Worm (Caenorhabditis elegans) whole organism, young adult: ENCODE measurements around the gene pfs-2.

Source experiments
- F23B12.7 ChIP-seq: sonication (generic microtip); optimal IDR thresholded peaks from 2 replicates; lab custom pipeline; 2017; ENCODE audit warnings: missing genetic modification characterization, mild to moderate bottlenecking, missing compliant biosample characterization, antibody characterized with exemption, moderate library complexity; ENCODE audit not compliant: insufficient read depth
- F33H1.4 ChIP-seq: fragments of 200-800 bp; sonication (Bioruptor generic); IDR thresholded peaks from 2 replicates; pipeline ENCODE4 v1.3.6; 2022; ENCODE audit warnings: missing genetic modification reagents, missing genetic modification characterization, missing compliant biosample characterization
- Y95B8A.8 ChIP-seq: fragments of 200-800 bp; sonication (Bioruptor generic); IDR thresholded peaks from 2 replicates; pipeline ENCODE4 v1.3.6; 2022; ENCODE audit warnings: missing genetic modification reagents, missing genetic modification characterization, missing compliant biosample characterization
- atf-7 ChIP-seq: sonication (generic microtip); optimal IDR thresholded peaks from 2 replicates; lab custom pipeline; 2017; ENCODE audit warnings: mild to moderate bottlenecking, missing genetic modification characterization, missing compliant biosample characterization
- ceh-79 ChIP-seq: sonication (generic microtip); optimal IDR thresholded peaks from 2 replicates; lab custom pipeline; 2017; ENCODE audit warnings: mild to moderate bottlenecking, missing genetic modification characterization, missing compliant biosample characterization
- hsf-1 ChIP-seq: fragments of 200-800 bp; sonication (Bioruptor generic); IDR thresholded peaks from 2 replicates; pipeline ENCODE4 v1.3.6; 2022; ENCODE audit warnings: missing genetic modification reagents, missing genetic modification characterization, missing compliant biosample characterization
- lsl-1 ChIP-seq: fragments of 200-800 bp; sonication (Bioruptor generic); optimal IDR thresholded peaks from 2 replicates; lab custom pipeline; 2018; ENCODE audit warnings: mild to moderate bottlenecking, missing genetic modification characterization, moderate library complexity, missing compliant biosample characterization
- madf-3 ChIP-seq: fragments of 200-800 bp; sonication (Bioruptor generic); IDR thresholded peaks from 2 replicates; pipeline ENCODE4 v1.3.6; 2022; ENCODE audit warnings: missing genetic modification reagents, missing genetic modification characterization, missing compliant biosample characterization
- snpc-4 ChIP-seq, 5 experiments: fragments of 150-350 bp in 1 of 5; sonication (generic microtip) in 4 of 5; optimal IDR thresholded peaks; 2 replicates each; lab custom pipeline; 2014 to 2018; ENCODE audit warnings: missing genetic modification characterization in 5 of 5, missing biosample characterization in 3 of 5, antibody characterized with exemption in 2 of 5, mild to moderate bottlenecking in 2 of 5, missing compliant biosample characterization in 2 of 5, missing genotype in 2 of 5, moderate library complexity in 2 of 5, missing genetic modification reagents in 1 of 5
- somi-1 ChIP-seq: fragments of 200-800 bp; sonication (Bioruptor generic); optimal IDR thresholded peaks from 2 replicates; lab custom pipeline; 2018; ENCODE audit warnings: mild to moderate bottlenecking, missing genetic modification characterization, missing compliant biosample characterization
- unc-62 ChIP-seq: fragments of 150-350 bp; optimal IDR thresholded peaks from 2 replicates; lab custom pipeline; 2014; ENCODE audit warnings: missing biosample characterization, missing genetic modification reagents, missing genetic modification characterization

DNA sequence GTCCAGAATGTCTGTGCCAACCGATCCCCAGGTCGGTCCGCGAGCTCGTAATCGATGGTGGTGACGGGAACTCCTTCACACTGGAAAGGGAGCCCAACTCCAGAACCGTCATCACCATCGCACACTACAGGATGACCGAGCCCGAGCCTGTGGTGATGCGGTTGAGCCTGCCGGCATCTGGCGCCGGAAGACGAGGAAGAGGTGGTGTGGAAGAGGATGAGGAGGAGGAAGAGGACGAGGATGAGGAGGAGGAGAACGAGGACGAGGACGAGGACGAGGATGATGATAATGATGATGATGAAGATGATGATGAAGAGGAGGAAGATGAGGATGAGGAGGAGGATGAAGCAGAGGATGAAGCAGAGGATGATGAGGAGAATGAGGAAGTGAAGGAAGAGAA, 40.1 kb upstream of the pfs-2 start, which contains the start of gene Y54G11A.14:
- TF ChIP-seq snpc-4 (GFP tag; optimal IDR thresholded peaks at IDR 0.05; lab: Kevin White, UChicago) (no peak), snpc-4 (tag; optimal IDR thresholded peaks at IDR 0.05; lab: Kevin White, UChicago) (no peak), F23B12.7 (tag; lab: Kevin White, UChicago) (no peak), somi-1 (GFP tag; lab: Kevin White, UChicago) (no peak), hsf-1 (GFP tag; lab: Robert Waterston, UW) (no peak), lsl-1 (no peak), madf-3 (GFP tag; lab: Robert Waterston, UW) (no peak), F33H1.4 (GFP tag; lab: Robert Waterston, UW) (no peak), unc-62 (no peak), atf-7 (tag; lab: Kevin White, UChicago) (no peak), ceh-79 (tag; lab: Kevin White, UChicago) (no peak), Y95B8A.8 (GFP tag; lab: Robert Waterston, UW) (no peak)
